Worm (Caenorhabditis elegans) whole organism, young adult: ENCODE measurements around the gene col-109.

Experiments used
- ceh-58 ChIP-seq: fragments of 200-800 bp; sonication (Bioruptor generic); IDR thresholded peaks from 2 replicates; pipeline ENCODE4 v1.3.6; 2022; ENCODE audit warnings: missing genetic modification characterization, missing compliant biosample characterization
- egl-18 ChIP-seq: fragments of 200-800 bp; sonication (Bioruptor generic); IDR thresholded peaks from 2 replicates; pipeline ENCODE4 v1.3.6; 2022; ENCODE audit warnings: missing genetic modification reagents, missing genetic modification characterization, missing compliant biosample characterization
- ets-4 ChIP-seq: fragments of 200-800 bp; sonication (Bioruptor generic); optimal IDR thresholded peaks from 2 replicates; lab custom pipeline; 2018; ENCODE audit warnings: mild to moderate bottlenecking, missing genetic modification characterization, missing compliant biosample characterization
- tbp1 ChIP-seq: fragments of 200-800 bp; sonication (Bioruptor generic); optimal IDR thresholded peaks from 2 replicates; lab custom pipeline; 2018; ENCODE audit warnings: mild to moderate bottlenecking, missing genetic modification characterization, missing compliant biosample characterization

- TF ChIP-seq tbp1 (GFP tag; lab: Kevin White, UChicago): no peak
- TF ChIP-seq ets-4 (GFP tag; lab: Kevin White, UChicago): no peak
- no peak for TF ChIP-seq egl-18 (GFP tag; lab: Robert Waterston, UW)
- TF ChIP-seq ceh-58 (GFP tag; lab: Robert Waterston, UW): no peak
Measured at ce11 chrIV:1866863-1867262, 46.8 kb upstream of the col-109 start.
